Worm (Caenorhabditis elegans) whole organism, young adult: ENCODE data around the gene C31H2.4.

Experiments
- B0019.2 ChIP-seq: fragments of 200-800 bp; sonication (Bioruptor generic); conservative IDR thresholded peaks from 2 replicates; pipeline ENCODE4 v1.3.6; 2022; ENCODE audit warnings: missing genetic modification reagents, missing genetic modification characterization, missing compliant biosample characterization
- B0035.1 ChIP-seq: sonication (generic microtip); optimal IDR thresholded peaks from 2 replicates; lab custom pipeline; 2016; ENCODE audit warnings: missing genetic modification characterization, mild to moderate bottlenecking, missing compliant biosample characterization, missing genotype, missing genetic modification reagents
- B0336.3 ChIP-seq: fragments of 200-800 bp; sonication (Bioruptor generic); IDR thresholded peaks from 2 replicates; pipeline ENCODE4 v1.3.6; 2022; ENCODE audit warnings: missing genetic modification characterization, missing compliant biosample characterization
- F23B12.7 ChIP-seq: sonication (generic microtip); optimal IDR thresholded peaks from 2 replicates; lab custom pipeline; 2017; ENCODE audit warnings: missing genetic modification characterization, mild to moderate bottlenecking, missing compliant biosample characterization, antibody characterized with exemption, moderate library complexity; ENCODE audit not compliant: insufficient read depth
- F33H1.4 ChIP-seq: fragments of 200-800 bp; sonication (Bioruptor generic); IDR thresholded peaks from 2 replicates; pipeline ENCODE4 v1.3.6; 2022; ENCODE audit warnings: missing genetic modification reagents, missing genetic modification characterization, missing compliant biosample characterization
- F37B4.10 ChIP-seq: fragments of 200-800 bp; sonication (Bioruptor generic); IDR thresholded peaks from 2 replicates; pipeline ENCODE4 v1.3.6; 2022; ENCODE audit warnings: missing genetic modification characterization, missing compliant biosample characterization
- F39B2.1 ChIP-seq: fragments of 200-800 bp; sonication (Bioruptor generic); IDR thresholded peaks from 2 replicates; pipeline ENCODE4 v1.3.6; 2022; ENCODE audit warnings: missing genetic modification reagents, missing genetic modification characterization, missing compliant biosample characterization
- F52B5.7 ChIP-seq: sonication (generic microtip); optimal IDR thresholded peaks from 2 replicates; lab custom pipeline; 2016; ENCODE audit warnings: mild to moderate bottlenecking, missing genetic modification characterization, missing compliant biosample characterization
- T07F8.4 ChIP-seq: sonication (generic microtip); optimal IDR thresholded peaks from 2 replicates; lab custom pipeline; 2016; ENCODE audit warnings: mild to moderate bottlenecking, missing genetic modification characterization, moderate library complexity, missing compliant biosample characterization
- Y53G8AR.9 ChIP-seq: fragments of 200-800 bp; sonication (Bioruptor generic); conservative IDR thresholded peaks from 2 replicates; pipeline ENCODE4 v1.3.6; 2022; ENCODE audit warnings: missing genetic modification reagents, missing genetic modification characterization, missing compliant biosample characterization
- Y56A3A.18 ChIP-seq: fragments of 200-800 bp; sonication (Bioruptor generic); IDR thresholded peaks from 2 replicates; pipeline ENCODE4 v1.3.6; 2022; ENCODE audit warnings: missing genetic modification reagents, missing genetic modification characterization, missing compliant biosample characterization
- Y95B8A.8 ChIP-seq: fragments of 200-800 bp; sonication (Bioruptor generic); IDR thresholded peaks from 2 replicates; pipeline ENCODE4 v1.3.6; 2022; ENCODE audit warnings: missing genetic modification reagents, missing genetic modification characterization, missing compliant biosample characterization
- ZK185.1 ChIP-seq: sonication (generic microtip); optimal IDR thresholded peaks from 2 replicates; lab custom pipeline; 2016; ENCODE audit warnings: mild to moderate bottlenecking, missing genetic modification characterization, missing compliant biosample characterization; ENCODE audit not compliant: poor library complexity, severe bottlenecking
- bed-2 ChIP-seq: fragments of 200-800 bp; sonication (Bioruptor generic); IDR thresholded peaks from 2 replicates; pipeline ENCODE4 v1.3.6; 2022; ENCODE audit warnings: missing genetic modification reagents, missing genetic modification characterization, missing compliant biosample characterization
- ceh-100 ChIP-seq: fragments of 200-800 bp; sonication (Bioruptor generic); IDR thresholded peaks from 2 replicates; pipeline ENCODE4 v1.3.6; 2022; ENCODE audit warnings: missing genetic modification reagents, missing genetic modification characterization, missing compliant biosample characterization
- ceh-40 ChIP-seq: fragments of 200-800 bp; sonication (Bioruptor generic); IDR thresholded peaks from 2 replicates; pipeline ENCODE4 v1.3.6; 2022; ENCODE audit warnings: missing genetic modification characterization, missing compliant biosample characterization
- dox-1 ChIP-seq: fragments of 200-800 bp; sonication (Bioruptor generic); IDR thresholded peaks from 2 replicates; pipeline ENCODE4 v1.3.6; 2022; ENCODE audit warnings: missing genetic modification reagents, missing genetic modification characterization, missing compliant biosample characterization
- dpff-1 ChIP-seq: sonication (generic microtip); optimal IDR thresholded peaks from 2 replicates; lab custom pipeline; 2017; ENCODE audit warnings: mild to moderate bottlenecking, missing genetic modification characterization, missing compliant biosample characterization
- dpl-1 ChIP-seq: fragments of 150-350 bp; optimal IDR thresholded peaks from 2 replicates; lab custom pipeline; 2014; ENCODE audit warnings: missing biosample characterization, missing genetic modification reagents, missing genetic modification characterization
- egl-18 ChIP-seq: fragments of 200-800 bp; sonication (Bioruptor generic); IDR thresholded peaks from 2 replicates; pipeline ENCODE4 v1.3.6; 2022; ENCODE audit warnings: missing genetic modification reagents, missing genetic modification characterization, missing compliant biosample characterization
- egl-44 ChIP-seq: fragments of 200-800 bp; sonication (Bioruptor generic); IDR thresholded peaks from 2 replicates; pipeline ENCODE4 v1.3.6; 2022; ENCODE audit warnings: missing genetic modification reagents, missing genetic modification characterization, missing compliant biosample characterization
- egrh-3 ChIP-seq: fragments of 200-800 bp; sonication (Bioruptor generic); IDR thresholded peaks from 2 replicates; pipeline ENCODE4 v1.3.6; 2022; ENCODE audit warnings: missing genetic modification reagents, missing genetic modification characterization, missing compliant biosample characterization
- ets-4 ChIP-seq: fragments of 200-800 bp; sonication (Bioruptor generic); optimal IDR thresholded peaks from 2 replicates; lab custom pipeline; 2018; ENCODE audit warnings: mild to moderate bottlenecking, missing genetic modification characterization, missing compliant biosample characterization
- gei-17 ChIP-seq: fragments of 200-800 bp; sonication (Bioruptor generic); optimal IDR thresholded peaks from 2 replicates; lab custom pipeline; 2018; ENCODE audit warnings: mild to moderate bottlenecking, missing genetic modification characterization, missing compliant biosample characterization
- him-1 ChIP-seq: sonication (generic microtip); optimal IDR thresholded peaks from 2 replicates; lab custom pipeline; 2016; ENCODE audit warnings: missing genotype, missing genetic modification reagents, missing genetic modification characterization, missing compliant biosample characterization
- hmg-1.2 ChIP-seq: fragments of 200-800 bp; sonication (Bioruptor generic); IDR thresholded peaks from 2 replicates; pipeline ENCODE4 v1.3.6; 2022; ENCODE audit warnings: missing genetic modification reagents, missing genetic modification characterization, missing compliant biosample characterization
- hmg-20 ChIP-seq: fragments of 200-800 bp; sonication (Bioruptor generic); IDR thresholded peaks from 2 replicates; pipeline ENCODE4 v1.3.6; 2022; ENCODE audit warnings: missing genetic modification reagents, missing genetic modification characterization, missing compliant biosample characterization
- hrde-1 ChIP-seq: sonication (generic microtip); optimal IDR thresholded peaks from 2 replicates; lab custom pipeline; 2016; ENCODE audit warnings: missing genetic modification characterization, mild to moderate bottlenecking, missing compliant biosample characterization, moderate library complexity, missing genotype, missing genetic modification reagents, borderline replicate concordance
- hsf-1 ChIP-seq: fragments of 200-800 bp; sonication (Bioruptor generic); IDR thresholded peaks from 2 replicates; pipeline ENCODE4 v1.3.6; 2022; ENCODE audit warnings: missing genetic modification reagents, missing genetic modification characterization, missing compliant biosample characterization
- lin-35 ChIP-seq, 3 experiments: fragments of 150-350 bp in 2 of 3; sonication (generic microtip) in 1 of 3; optimal IDR thresholded peaks; 2 replicates each; lab custom pipeline; 2014 to 2018; ENCODE audit warnings: missing biosample characterization in 3 of 3, missing genetic modification characterization in 3 of 3, missing genetic modification reagents in 3 of 3
- lin-40 ChIP-seq: sonication (generic microtip); optimal IDR thresholded peaks from 2 replicates; lab custom pipeline; 2016; ENCODE audit warnings: missing genetic modification characterization, mild to moderate bottlenecking, missing compliant biosample characterization, missing genotype, missing genetic modification reagents
- lin-54 ChIP-seq: fragments of 200-800 bp; sonication (Bioruptor generic); optimal IDR thresholded peaks from 2 replicates; lab custom pipeline; 2018; ENCODE audit warnings: mild to moderate bottlenecking, missing genetic modification characterization, missing compliant biosample characterization
- mcd-1 ChIP-seq: fragments of 200-800 bp; sonication (Bioruptor generic); IDR thresholded peaks from 2 replicates; pipeline ENCODE4 v1.3.6; 2022; ENCODE audit warnings: missing genetic modification reagents, missing genetic modification characterization, missing compliant biosample characterization
- nfyb-1 ChIP-seq: fragments of 200-800 bp; sonication (Bioruptor generic); IDR thresholded peaks from 2 replicates; pipeline ENCODE4 v1.3.6; 2022; ENCODE audit warnings: missing genetic modification reagents, missing genetic modification characterization, missing compliant biosample characterization
- nhr-90 ChIP-seq: sonication (generic microtip); optimal IDR thresholded peaks from 2 replicates; lab custom pipeline; 2016; ENCODE audit warnings: missing genotype, mild to moderate bottlenecking, missing genetic modification characterization, missing compliant biosample characterization
- pbrm-1 ChIP-seq: fragments of 200-800 bp; sonication (Bioruptor generic); IDR thresholded peaks from 2 replicates; pipeline ENCODE4 v1.3.6; 2022; ENCODE audit warnings: missing genetic modification reagents, missing genetic modification characterization, missing compliant biosample characterization
- rcor-1 ChIP-seq: fragments of 200-800 bp; sonication (Bioruptor generic); IDR thresholded peaks from 2 replicates; pipeline ENCODE4 v1.3.6; 2022; ENCODE audit warnings: missing genetic modification reagents, missing genetic modification characterization, missing compliant biosample characterization
- repo-1 ChIP-seq: sonication (generic microtip); optimal IDR thresholded peaks from 2 replicates; lab custom pipeline; 2017; ENCODE audit warnings: mild to moderate bottlenecking, missing genetic modification characterization, missing compliant biosample characterization
- rpc-1 ChIP-seq, 2 experiments: fragments of 150-350 bp in 1 of 2; sonication (generic microtip) in 1 of 2; optimal IDR thresholded peaks; 2 replicates each; lab custom pipeline; 2014 to 2018; ENCODE audit warnings: missing biosample characterization in 1 of 2, missing genetic modification characterization in 1 of 2, missing genetic modification reagents in 1 of 2, missing genotype in 1 of 2
- snpc-3.4 ChIP-seq: sonication (generic microtip); optimal IDR thresholded peaks from 2 replicates; lab custom pipeline; 2017; ENCODE audit warnings: missing genetic modification characterization, mild to moderate bottlenecking, missing compliant biosample characterization, antibody characterized with exemption, moderate library complexity, missing genotype, missing genetic modification reagents
- sptf-2 ChIP-seq: fragments of 200-800 bp; sonication (Bioruptor generic); optimal IDR thresholded peaks from 2 replicates; lab custom pipeline; 2018; ENCODE audit warnings: mild to moderate bottlenecking, missing genetic modification characterization, missing compliant biosample characterization
- tbp1 ChIP-seq: fragments of 200-800 bp; sonication (Bioruptor generic); optimal IDR thresholded peaks from 2 replicates; lab custom pipeline; 2018; ENCODE audit warnings: mild to moderate bottlenecking, missing genetic modification characterization, missing compliant biosample characterization
- xnd-1 ChIP-seq: sonication (generic microtip); optimal IDR thresholded peaks from 2 replicates; lab custom pipeline; 2016; ENCODE audit warnings: missing genotype, missing genetic modification reagents, missing genetic modification characterization, missing compliant biosample characterization
- ztf-18 ChIP-seq: sonication (generic microtip); optimal IDR thresholded peaks from 2 replicates; lab custom pipeline; 2016; ENCODE audit warnings: missing genotype, mild to moderate bottlenecking, missing genetic modification characterization, missing compliant biosample characterization
- ztf-3 ChIP-seq: fragments of 200-800 bp; sonication (Bioruptor generic); optimal IDR thresholded peaks from 2 replicates; lab custom pipeline; 2018; ENCODE audit warnings: mild to moderate bottlenecking, missing genetic modification characterization, missing compliant biosample characterization

Gene C31H2.4

DNA sequence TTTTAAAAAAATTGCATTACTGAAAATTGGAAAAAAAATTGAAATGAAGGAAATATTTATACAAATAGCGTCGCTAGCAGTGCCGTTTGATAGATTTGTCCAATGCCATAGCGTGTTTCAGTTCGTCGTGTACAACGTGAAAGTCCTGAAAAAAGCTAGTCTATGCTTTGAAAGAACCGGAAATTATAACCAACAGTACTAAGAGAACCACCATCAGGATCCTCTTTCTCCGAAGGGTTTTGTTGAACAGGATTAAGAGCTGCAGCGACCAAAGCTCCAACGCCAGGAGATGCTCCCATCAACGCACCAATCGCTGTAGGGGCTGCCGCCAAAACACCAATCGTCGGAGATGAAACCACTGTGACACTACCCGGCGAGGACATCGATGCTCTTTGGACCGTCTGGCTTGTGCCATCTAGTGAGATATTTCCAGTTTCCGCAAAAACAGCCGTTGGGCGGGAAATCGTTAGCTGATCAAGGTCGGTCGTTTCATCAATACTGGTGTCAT lies 53.2 kb downstream of the C31H2.4 start (continued):
- TF ChIP-seq ZK185.1: peak; percentile 25
- TF ChIP-seq hmg-1.2 (GFP tag; lab: Robert Waterston, UW): peak; percentile 40; the same call in 1 of the 2 replicates
- TF ChIP-seq nhr-90 (tag; lab: Kevin White, UChicago): peak; percentile 31
- no peak for TF ChIP-seq ceh-40 (GFP tag; lab: Robert Waterston, UW)
- TF ChIP-seq ets-4 (GFP tag; lab: Kevin White, UChicago): peak; percentile 83
- no peak; the same call in 1 of the 2 replicates for TF ChIP-seq F33H1.4 (GFP tag; lab: Robert Waterston, UW)
- TF ChIP-seq lin-40 (tag; lab: Kevin White, UChicago): no peak
- peak; percentile 21 for TF ChIP-seq lin-54
- TF ChIP-seq egl-18 (GFP tag; lab: Robert Waterston, UW): 0 out of 2 replicates have a peak, but pooled peaks have one; percentile 56
- peak; percentile 73 for TF ChIP-seq ztf-3
- TF ChIP-seq F52B5.7 (tag; lab: Kevin White, UChicago): no peak
- TF ChIP-seq, all 124 proteins: peak for 41

DNA sequence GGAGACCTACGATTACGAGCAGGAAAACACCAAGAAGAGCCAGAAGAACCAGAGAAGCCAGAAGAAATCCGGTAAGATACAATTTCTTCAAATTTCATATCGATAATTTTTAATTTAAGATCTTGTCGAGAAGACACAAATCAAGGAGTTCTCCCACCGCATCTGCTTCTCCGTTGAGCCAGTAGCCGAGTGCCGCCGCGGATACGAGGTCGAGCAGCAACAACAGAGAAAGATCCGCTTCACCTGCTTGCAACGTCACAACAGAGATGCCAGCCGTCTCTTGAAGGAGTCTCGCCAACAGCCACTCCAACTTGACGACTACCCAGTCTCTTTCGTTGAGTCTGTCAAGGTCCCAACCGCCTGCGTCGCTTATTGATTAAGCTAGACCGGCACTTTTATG lies 53.8 kb downstream of the C31H2.4 start:
- TF ChIP-seq Y95B8A.8 (GFP tag; lab: Robert Waterston, UW) (0 out of 2 replicates have a peak, but pooled peaks have one; percentile 10), ztf-18 (tag; lab: Kevin White, UChicago) (no peak), sptf-2 (GFP tag; lab: Kevin White, UChicago) (no peak), xnd-1 (tag; lab: Kevin White, UChicago) (no peak), gei-17 (GFP tag; lab: Kevin White, UChicago) (no peak), repo-1 (tag; lab: Kevin White, UChicago) (no peak), T07F8.4 (tag; lab: Kevin White, UChicago) (no peak), ceh-100 (no peak), lin-35 (GFP tag; optimal IDR thresholded peaks at IDR 0.05; lab: Kevin White, UChicago) (no peak), lin-54 (no peak), Y56A3A.18 (peak; percentile 13; the same call in 1 of the 2 replicates), egrh-3 (GFP tag; lab: Robert Waterston, UW) (no peak; the same call in 1 of the 2 replicates), F23B12.7 (tag; lab: Kevin White, UChicago) (no peak), F37B4.10 (GFP tag; lab: Robert Waterston, UW) (peak; percentile 85; the same call in 1 of the 2 replicates), hrde-1 (tag; lab: Kevin White, UChicago) (no peak), dpff-1 (tag; lab: Kevin White, UChicago) (no peak), tbp1 (GFP tag; lab: Kevin White, UChicago) (peak; percentile 2), nfyb-1 (GFP tag; lab: Robert Waterston, UW) (no peak), B0019.2 (no peak), mcd-1 (GFP tag; lab: Robert Waterston, UW) (peak; percentile 5; the same call in 1 of the 2 replicates), rpc-1 (optimal IDR thresholded peaks at IDR 0.05; lab: Kevin White, UChicago) (no peak), rpc-1 (tag; optimal IDR thresholded peaks at IDR 0.05; lab: Kevin White, UChicago) (no peak), rcor-1 (GFP tag; lab: Robert Waterston, UW) (no peak), hmg-20 (GFP tag; lab: Robert Waterston, UW) (no peak), egl-44 (GFP tag; lab: Robert Waterston, UW) (0 out of 2 replicates have a peak, but pooled peaks have one; percentile 23), F39B2.1 (GFP tag; lab: Robert Waterston, UW) (no peak), bed-2 (GFP tag; lab: Robert Waterston, UW) (no peak), ets-4 (GFP tag; lab: Kevin White, UChicago) (no peak), dpl-1 (GFP tag; lab: Kevin White, UChicago) (no peak), snpc-3.4 (tag; lab: Kevin White, UChicago) (no peak), him-1 (tag; lab: Kevin White, UChicago) (no peak), pbrm-1 (0 out of 2 replicates have a peak, but pooled peaks have one; percentile 8), dox-1 (no peak), hsf-1 (no peak), ZK185.1 (peak; percentile 62), Y53G8AR.9 (no peak; the same call in 1 of the 2 replicates), B0336.3 (peak; percentile 0; the same call in 1 of the 2 replicates), nhr-90 (tag; lab: Kevin White, UChicago) (peak; percentile 73), B0035.1 (tag; lab: Kevin White, UChicago) (no peak)
